Worm (Caenorhabditis elegans): ENCODE measurements around the gene fbxb-34.

The fbxb-34 gene

ce11 chrII:577632-578031 lies 10.0 kb upstream of the fbxb-34 start, which contains the start of gene W08F4.7:
Gene W08F4.7, minus strand, starts transcription at chrII:577732.
- no peak for TF ChIP-seq nhr-28 (tag; optimal IDR thresholded peaks at IDR 0.05)
- no peak for TF ChIP-seq nhr-76 (tag; optimal IDR thresholded peaks at IDR 0.05)
- no peak for TF ChIP-seq ces-1 (GFP tag; optimal IDR thresholded peaks at IDR 0.05)
- TF ChIP-seq unc-62 (GFP tag; optimal IDR thresholded peaks at IDR 0.05) = no peak
- no peak for TF ChIP-seq nhr-12 (tag; optimal IDR thresholded peaks at IDR 0.05)
- TF ChIP-seq M03D4.4 (tag; optimal IDR thresholded peaks at IDR 0.05) = no peak
- no peak for TF ChIP-seq lsy-2 (tag; optimal IDR thresholded peaks at IDR 0.05)
- no peak for TF ChIP-seq unc-39 (tag; optimal IDR thresholded peaks at IDR 0.05)
- no peak for TF ChIP-seq elt-3 (tag; optimal IDR thresholded peaks at IDR 0.05)
- no peak for TF ChIP-seq mab-5 (tag; optimal IDR thresholded peaks at IDR 0.05)

ce11 chrII:578803-579202 lies 8.8 kb upstream of the fbxb-34 start:
- TF ChIP-seq M03D4.4 (tag; optimal IDR thresholded peaks at IDR 0.05) = no peak
- TF ChIP-seq cnd-1 (tag; optimal IDR thresholded peaks at IDR 0.05) = no peak
- TF ChIP-seq unc-120 (tag; optimal IDR thresholded peaks at IDR 0.05; ENCODE audit: poor library complexity, severe bottlenecking) = no peak
- no peak for TF ChIP-seq nhr-237 (tag; optimal IDR thresholded peaks at IDR 0.05)
- no peak for TF ChIP-seq tbx-8 (GFP tag; optimal IDR thresholded peaks at IDR 0.05)
- no peak for TF ChIP-seq hlh-1 (tag; optimal IDR thresholded peaks at IDR 0.05)
- TF ChIP-seq elt-1 (tag; optimal IDR thresholded peaks at IDR 0.05; ENCODE audit: borderline replicate concordance, insufficient read depth) = no peak
- no peak for TF ChIP-seq ham-2 (GFP tag; optimal IDR thresholded peaks at IDR 0.05)
- no peak for TF ChIP-seq lin-32 (GFP tag; optimal IDR thresholded peaks at IDR 0.05)
- no peak for TF ChIP-seq ceh-83 (GFP tag; optimal IDR thresholded peaks at IDR 0.05)
- no peak for TF ChIP-seq nhr-28 (tag; optimal IDR thresholded peaks at IDR 0.05)
- no peak for TF ChIP-seq sptf-1 (tag; optimal IDR thresholded peaks at IDR 0.05)
- no peak for TF ChIP-seq ces-1 (GFP tag; optimal IDR thresholded peaks at IDR 0.05)
- TF ChIP-seq sem-2 (GFP tag; optimal IDR thresholded peaks at IDR 0.05) = no peak
- TF ChIP-seq unc-39 (tag; optimal IDR thresholded peaks at IDR 0.05) = no peak
- TF ChIP-seq bed-3 (GFP tag; optimal IDR thresholded peaks at IDR 0.05) = no peak
- no peak for TF ChIP-seq mab-5 (tag; optimal IDR thresholded peaks at IDR 0.05)
- no peak for TF ChIP-seq ceh-43 (GFP tag; optimal IDR thresholded peaks at IDR 0.05)
- TF ChIP-seq lsy-2 (tag; optimal IDR thresholded peaks at IDR 0.05) = no peak

DNA sequence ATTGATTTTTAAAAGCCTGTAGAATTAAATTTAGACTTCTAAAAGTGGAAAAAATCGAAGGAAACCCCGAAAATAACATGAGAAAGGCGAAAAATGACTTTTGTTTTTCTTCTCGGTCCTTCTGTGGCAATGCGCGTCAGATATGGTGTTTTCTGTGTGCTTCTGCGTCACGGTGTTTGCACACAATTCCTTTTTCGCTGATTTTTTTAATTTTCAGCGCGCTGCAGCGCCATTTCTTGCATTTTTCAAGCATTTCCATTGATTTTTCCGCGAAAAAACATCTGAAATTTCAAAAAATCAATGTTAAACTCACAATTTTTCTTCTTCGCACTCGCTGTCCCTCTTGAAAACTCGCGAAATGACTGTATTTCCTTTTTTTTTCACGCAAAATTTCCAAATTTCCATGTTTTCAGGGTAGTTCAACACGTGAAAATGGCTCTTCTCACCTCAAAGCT lies 7.4 kb upstream of the fbxb-34 start, which contains the start of the genes cdc-37 and W08F4.3:
cdc-37 (minus strand) TSS at position 405 of the 455 bp plus-strand sequence.
W08F4.3 (plus strand) TSS at position 414 of the 455 bp plus-strand sequence.
- TF ChIP-seq unc-120 (tag; optimal IDR thresholded peaks at IDR 0.05; ENCODE audit: poor library complexity, severe bottlenecking) = peak; percentile 98
- peak; percentile 31 for TF ChIP-seq ces-1 (GFP tag; optimal IDR thresholded peaks at IDR 0.05)
- no peak for TF ChIP-seq ceh-83 (GFP tag; optimal IDR thresholded peaks at IDR 0.05)

- no peak for TF ChIP-seq sptf-1 (tag; optimal IDR thresholded peaks at IDR 0.05)
- TF ChIP-seq blmp-1 (tag; optimal IDR thresholded peaks at IDR 0.05) = no peak
- TF ChIP-seq bed-3 (GFP tag; optimal IDR thresholded peaks at IDR 0.05) = no peak
- TF ChIP-seq nhr-237 (tag; optimal IDR thresholded peaks at IDR 0.05) = no peak
- TF ChIP-seq sem-2 (GFP tag; optimal IDR thresholded peaks at IDR 0.05) = no peak
Observed at ce11 chrII:581983-582382, 5.7 kb upstream of the fbxb-34 start.

DNA sequence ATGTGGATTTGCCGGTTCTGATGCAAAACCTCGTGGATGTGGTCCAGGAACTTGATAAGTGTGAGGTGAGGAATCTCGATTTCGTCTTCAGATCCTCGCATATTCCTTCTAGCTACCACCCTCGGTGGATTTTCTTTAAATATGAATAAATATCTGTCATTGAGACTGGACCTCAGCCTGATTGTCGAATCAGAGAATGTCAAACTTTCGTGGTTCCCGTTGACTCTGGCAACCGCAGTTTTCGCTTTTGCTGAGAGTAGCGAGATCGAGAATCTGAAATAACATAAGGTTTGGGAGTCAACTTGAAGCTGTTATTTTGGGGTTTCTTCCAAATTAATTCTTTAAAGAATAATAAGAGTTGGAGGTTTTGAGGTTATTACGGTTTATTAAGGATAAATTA lies 5.0 kb upstream of the fbxb-34 start, which contains the start of gene fbxb-14:
fbxb-14 (minus strand) TSS at position 101 of the 400 bp plus-strand sequence.
- TF ChIP-seq hlh-1 (tag; optimal IDR thresholded peaks at IDR 0.05) (no peak), nhr-28 (tag; optimal IDR thresholded peaks at IDR 0.05) (no peak), elt-3 (tag; optimal IDR thresholded peaks at IDR 0.05) (no peak), lin-13 (tag; optimal IDR thresholded peaks at IDR 0.05) (no peak), nhr-2 (tag; optimal IDR thresholded peaks at IDR 0.05) (no peak)

DNA sequence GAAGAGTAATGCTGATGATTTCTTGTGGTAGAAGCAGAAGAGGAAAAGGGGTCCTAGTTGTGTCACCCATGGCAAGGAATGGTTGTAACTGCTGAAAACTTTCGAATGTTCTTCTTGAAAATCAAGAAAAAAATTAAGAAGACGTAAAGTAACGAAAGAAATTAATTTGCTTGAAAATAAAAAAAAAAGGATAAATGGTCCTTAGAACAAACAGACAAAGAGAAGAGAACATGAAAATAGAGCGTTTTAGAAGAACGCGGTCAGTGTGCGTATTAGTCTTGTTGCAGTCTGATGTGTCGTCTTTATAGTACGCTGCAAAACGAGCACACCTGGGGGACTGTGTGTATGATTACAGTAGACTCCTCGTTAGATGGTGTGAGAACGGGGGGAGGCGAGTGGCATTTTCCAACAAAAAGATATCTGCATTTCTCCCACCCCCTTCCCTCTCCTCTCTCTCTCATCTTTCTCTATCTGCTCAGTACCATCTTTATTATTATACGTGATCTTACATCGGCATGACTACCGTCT lies 3.2 kb upstream of the fbxb-34 start, which contains the start of the genes W08F4.12 and W08F4.13:
W08F4.12 (minus strand) TSS at position 101 of the 528 bp plus-strand sequence.
W08F4.13 (plus strand) TSS at position 478 of the 528 bp plus-strand sequence.
- TF ChIP-seq mls-2 (tag; optimal IDR thresholded peaks at IDR 0.05) (no peak), lin-13 (tag; optimal IDR thresholded peaks at IDR 0.05) (no peak), nhr-28 (tag; optimal IDR thresholded peaks at IDR 0.05) (no peak), nhr-76 (tag; optimal IDR thresholded peaks at IDR 0.05) (no peak), bed-3 (GFP tag; optimal IDR thresholded peaks at IDR 0.05) (no peak), sem-2 (GFP tag; optimal IDR thresholded peaks at IDR 0.05) (no peak), lsy-2 (tag; optimal IDR thresholded peaks at IDR 0.05) (no peak)

Data from whole organism, mixed stage, embryonic.